Worm (Caenorhabditis elegans): ENCODE measurements around the gene psf-1.

DNA sequence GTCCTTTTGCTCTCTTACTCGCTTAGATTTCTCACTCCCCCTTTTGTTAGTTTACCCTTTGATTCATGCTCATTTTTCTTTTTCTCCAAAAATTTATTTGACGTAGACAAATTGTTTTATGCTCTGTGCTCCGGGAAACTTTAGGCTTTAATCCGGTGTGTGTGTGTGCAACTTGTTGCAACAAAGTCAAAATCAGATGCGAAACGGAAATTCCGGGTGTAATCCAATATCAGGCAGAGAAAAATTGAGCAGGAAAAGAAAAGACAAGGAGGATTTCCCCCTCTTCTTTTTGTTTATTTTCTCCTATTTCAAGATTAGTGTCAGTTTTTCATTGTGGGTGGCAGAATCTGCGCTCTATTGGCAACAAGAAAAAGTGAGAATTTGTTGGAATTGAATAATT is 24.0 kb downstream of the psf-1 start:
- TF ChIP-seq egl-27 (tag; optimal IDR thresholded peaks at IDR 0.05) (no peak), nhr-76 (tag; optimal IDR thresholded peaks at IDR 0.05) (no peak), F44E2.7 (GFP tag; IDR thresholded peaks at IDR 0.05) (no peak), dpl-1 (GFP tag; optimal IDR thresholded peaks at IDR 0.05) (no peak), lsy-2 (tag; optimal IDR thresholded peaks at IDR 0.05) (no peak), zip-11 (GFP tag; IDR thresholded peaks at IDR 0.05) (no peak), skn-1 (tag; optimal IDR thresholded peaks at IDR 0.05) (no peak), pqm-1 (tag; optimal IDR thresholded peaks at IDR 0.05) (no peak), ama-1 (optimal IDR thresholded peaks at IDR 0.05) (no peak), lin-13 (GFP tag; optimal IDR thresholded peaks at IDR 0.05) (no peak), cey-2 (tag; optimal IDR thresholded peaks at IDR 0.05; ENCODE audit: borderline replicate concordance, insufficient read depth) (no peak), nhr-25 (tag; optimal IDR thresholded peaks at IDR 0.05; ENCODE audit: borderline replicate concordance, insufficient read depth) (no peak), attf-4 (tag; optimal IDR thresholded peaks at IDR 0.05) (no peak)

Measured in whole organism, L4 larva.